Worm (Caenorhabditis elegans) whole organism, L4 larva: ENCODE measurements around the gene ect-2.

Experiments
- aha-1 ChIP-seq: fragments of 150-350 bp; peaks from one replicate; lab custom pipeline; 2014; ENCODE audit warnings: missing biosample characterization, missing genetic modification characterization
- ceh-82 ChIP-seq: sonication (generic microtip); optimal IDR thresholded peaks from 2 replicates; lab custom pipeline; 2017; ENCODE audit warnings: missing biosample characterization, missing genetic modification characterization
- lin-15B ChIP-seq: fragments of 150-350 bp; sonication (generic microtip); optimal IDR thresholded peaks from 3 replicates; lab custom pipeline; 2014; ENCODE audit warnings: missing biosample characterization, missing genetic modification characterization
- mxl-3 ChIP-seq: fragments of 200-800 bp; sonication (Bioruptor generic); optimal IDR thresholded peaks from 2 replicates; lab custom pipeline; 2018; ENCODE audit warnings: mild to moderate bottlenecking, missing genetic modification characterization, missing compliant biosample characterization
- nhr-25 ChIP-seq: sonication (generic microtip); optimal IDR thresholded peaks from 2 replicates; lab custom pipeline; 2017; ENCODE audit warnings: missing genetic modification characterization, mild to moderate bottlenecking, missing compliant biosample characterization, antibody characterized with exemption, moderate library complexity, borderline replicate concordance; ENCODE audit not compliant: insufficient read depth
- nhr-28 ChIP-seq: fragments of 150-350 bp; optimal IDR thresholded peaks from 2 replicates; lab custom pipeline; 2014; ENCODE audit warnings: missing biosample characterization, missing genetic modification characterization
- nhr-76 ChIP-seq: fragments of 150-350 bp; optimal IDR thresholded peaks from 2 replicates; lab custom pipeline; 2014; ENCODE audit warnings: missing biosample characterization, missing genetic modification characterization
- snpc-4 ChIP-seq: fragments of 150-350 bp; optimal IDR thresholded peaks from 2 replicates; lab custom pipeline; 2014; ENCODE audit warnings: missing biosample characterization, missing genetic modification characterization
- zfp-2 ChIP-seq: sonication (generic microtip); optimal IDR thresholded peaks from 2 replicates; lab custom pipeline; 2016; ENCODE audit warnings: mild to moderate bottlenecking, missing genetic modification characterization, missing compliant biosample characterization
- zfp-3 ChIP-seq: fragments of 200-800 bp; sonication (Bioruptor generic); conservative IDR thresholded peaks from 2 replicates; pipeline ENCODE4 v1.3.6; 2022; ENCODE audit warnings: missing genetic modification reagents, missing genetic modification characterization, missing compliant biosample characterization

DNA sequence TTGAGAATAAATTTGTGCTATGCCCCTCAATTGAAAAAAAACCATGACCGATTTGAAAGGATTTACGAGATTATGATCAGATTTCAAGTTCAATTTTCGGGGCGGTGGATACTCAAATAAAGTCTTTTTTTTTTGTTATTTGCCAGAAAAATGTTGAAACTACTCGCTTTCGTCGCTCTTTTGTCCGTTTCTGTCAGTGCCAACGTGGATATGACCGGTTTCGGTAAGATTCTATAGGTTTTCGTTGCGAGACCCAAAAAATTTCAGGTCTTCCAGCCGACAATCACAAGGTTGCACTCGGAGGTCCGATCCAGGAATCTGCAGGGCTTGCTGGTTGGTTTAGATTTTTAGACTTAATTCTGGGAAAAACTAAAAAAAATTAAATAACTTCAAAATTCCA lies 3.5 kb upstream of the ect-2 start, which contains the start of gene tag-209:
- TF ChIP-seq snpc-4 (tag; lab: Kevin White, UChicago) (no peak), nhr-28 (tag; lab: Kevin White, UChicago) (no peak), nhr-76 (tag; lab: Kevin White, UChicago) (no peak), ceh-82 (no peak), nhr-25 (tag; lab: Kevin White, UChicago) (no peak), mxl-3 (GFP tag; lab: Kevin White, UChicago) (no peak), zfp-3 (GFP tag; lab: Robert Waterston, UW) (no peak), lin-15B (no peak), aha-1 (tag; lab: Kevin White, UChicago) (no peak), zfp-2 (no peak)
